Worm (Caenorhabditis elegans) whole organism, young adult: ENCODE data around the gene mig-17.

Experiments
- F49E8.2 ChIP-seq: sonication (generic microtip); optimal IDR thresholded peaks from 3 replicates; lab custom pipeline; 2017; ENCODE audit warnings: missing genetic modification characterization, mild to moderate bottlenecking, missing compliant biosample characterization, antibody characterized with exemption, moderate library complexity; ENCODE audit not compliant: insufficient read depth
- K12H6.12 ChIP-seq: fragments of 200-800 bp; sonication (Bioruptor generic); optimal IDR thresholded peaks from 2 replicates; lab custom pipeline; 2018; ENCODE audit warnings: mild to moderate bottlenecking, missing genetic modification characterization, missing compliant biosample characterization
- Y53G8AR.9 ChIP-seq: fragments of 200-800 bp; sonication (Bioruptor generic); conservative IDR thresholded peaks from 2 replicates; pipeline ENCODE4 v1.3.6; 2022; ENCODE audit warnings: missing genetic modification reagents, missing genetic modification characterization, missing compliant biosample characterization
- dpl-1 ChIP-seq: fragments of 150-350 bp; optimal IDR thresholded peaks from 2 replicates; lab custom pipeline; 2014; ENCODE audit warnings: missing biosample characterization, missing genetic modification reagents, missing genetic modification characterization
- madf-10 ChIP-seq: sonication (generic microtip); optimal IDR thresholded peaks from 2 replicates; lab custom pipeline; 2016; ENCODE audit warnings: mild to moderate bottlenecking, missing genetic modification characterization, missing compliant biosample characterization
- mel-28 ChIP-seq: sonication (generic microtip); optimal IDR thresholded peaks from 2 replicates; lab custom pipeline; 2016; ENCODE audit warnings: borderline replicate concordance, mild to moderate bottlenecking, missing genetic modification characterization, missing compliant biosample characterization
- nfya-2 ChIP-seq: fragments of 200-800 bp; sonication (Bioruptor generic); IDR thresholded peaks from 2 replicates; pipeline ENCODE4 v1.3.6; 2022; ENCODE audit warnings: missing genetic modification reagents, missing genetic modification characterization, missing compliant biosample characterization
- tbx-9 ChIP-seq: sonication (generic microtip); optimal IDR thresholded peaks from 2 replicates; lab custom pipeline; 2016; ENCODE audit warnings: borderline replicate concordance, missing genetic modification characterization, inconsistent platforms, missing compliant biosample characterization
- ztf-18 ChIP-seq: sonication (generic microtip); optimal IDR thresholded peaks from 2 replicates; lab custom pipeline; 2016; ENCODE audit warnings: missing genotype, mild to moderate bottlenecking, missing genetic modification characterization, missing compliant biosample characterization
- ztf-25 ChIP-seq: fragments of 200-800 bp; sonication (Bioruptor generic); IDR thresholded peaks from 2 replicates; pipeline ENCODE4 v1.3.6; 2022; ENCODE audit warnings: missing genetic modification reagents, missing genetic modification characterization, missing compliant biosample characterization

- TF ChIP-seq nfya-2, result no peak
- no peak for TF ChIP-seq mel-28 (tag; lab: Kevin White, UChicago)
- no peak for TF ChIP-seq Y53G8AR.9
- TF ChIP-seq ztf-25, result no peak
- no peak for TF ChIP-seq madf-10 (tag; lab: Kevin White, UChicago)
- no peak for TF ChIP-seq K12H6.12 (tag; lab: Kevin White, UChicago)
- TF ChIP-seq F49E8.2 (tag; lab: Kevin White, UChicago), result no peak
- no peak for TF ChIP-seq dpl-1 (GFP tag; lab: Kevin White, UChicago)
- no peak for TF ChIP-seq ztf-18 (tag; lab: Kevin White, UChicago)
- TF ChIP-seq tbx-9 (tag; lab: Kevin White, UChicago), result no peak
Measured at ce11 chrV:11415059-11415458, 31.4 kb upstream of the mig-17 start, which contains the start of gene deg-3.
